Fruit fly (Drosophila melanogaster) whole organism, embryonic: ENCODE measurements around the gene CG12773.

ENCODE experiments used
- BEAF-32 ChIP-seq: fragments of 200-800 bp; sonication (Bioruptor generic); optimal IDR thresholded peaks from 3 replicates; lab custom pipeline; 2017; ENCODE audit warnings: missing biosample characterization, missing genetic modification characterization, mild to moderate bottlenecking, moderate library complexity, missing genetic modification reagents
- CG10654 ChIP-seq: fragments of 200-800 bp; sonication (Bioruptor generic); optimal IDR thresholded peaks from 2 replicates; lab custom pipeline; 2016; ENCODE audit warnings: missing biosample characterization, missing genetic modification characterization
- CG11723 ChIP-seq: fragments of 200-800 bp; sonication (Bioruptor generic); optimal IDR thresholded peaks from 2 replicates; lab custom pipeline; 2017; ENCODE audit warnings: missing biosample characterization, mild to moderate bottlenecking, missing genetic modification characterization
- CG12104 ChIP-seq: fragments of 200-800 bp; sonication (Bioruptor generic); optimal IDR thresholded peaks from 3 replicates; lab custom pipeline; 2016; ENCODE audit warnings: missing biosample characterization, missing genetic modification characterization
- CG12299 ChIP-seq: fragments of 200-800 bp; sonication (Bioruptor generic); optimal IDR thresholded peaks from 2 replicates; lab custom pipeline; 2018; ENCODE audit warnings: missing biosample characterization, mild to moderate bottlenecking, missing genetic modification characterization
- CG14050 ChIP-seq: fragments of 200-800 bp; sonication (Bioruptor generic); IDR thresholded peaks from 3 replicates; pipeline ENCODE4 v1.3.6; 2022; ENCODE audit warnings: missing biosample characterization, missing genetic modification characterization
- CG14860 ChIP-seq: fragments of 200-800 bp; sonication (Bioruptor generic); IDR thresholded peaks from 3 replicates; pipeline ENCODE4 v1.3.6; 2022; ENCODE audit warnings: missing biosample characterization, missing genetic modification characterization; ENCODE audit not compliant: partially characterized antibody
- CG15073 ChIP-seq: fragments of 200-800 bp; sonication (Bioruptor generic); optimal IDR thresholded peaks from 2 replicates; lab custom pipeline; 2016; ENCODE audit warnings: missing biosample characterization, missing genetic modification characterization
- CG2129 ChIP-seq: fragments of 200-800 bp; sonication (Bioruptor generic); IDR thresholded peaks from 2 replicates; pipeline ENCODE4 v1.3.6; 2022; ENCODE audit warnings: missing biosample characterization, missing genetic modification characterization; ENCODE audit not compliant: partially characterized antibody
- CG32532 ChIP-seq: fragments of 200-800 bp; sonication (Bioruptor generic); IDR thresholded peaks from 2 replicates; pipeline ENCODE4 v1.3.6; 2022; ENCODE audit warnings: missing biosample characterization, missing genetic modification characterization
- CG33213 ChIP-seq: fragments of 200-800 bp; sonication (Bioruptor generic); optimal IDR thresholded peaks from 3 replicates; lab custom pipeline; 2016; ENCODE audit warnings: missing biosample characterization, missing genetic modification characterization
- CG34224 ChIP-seq: fragments of 200-800 bp; sonication (Bioruptor generic); IDR thresholded peaks from 3 replicates; pipeline ENCODE4 v1.3.6; 2022; ENCODE audit warnings: missing biosample characterization, missing genetic modification characterization; ENCODE audit not compliant: partially characterized antibody
- CG4404 ChIP-seq: fragments of 200-800 bp; sonication (Bioruptor generic); IDR thresholded peaks from 2 replicates; pipeline ENCODE4 v1.3.6; 2022; ENCODE audit warnings: missing biosample characterization, missing genetic modification characterization
- CG4730 ChIP-seq: fragments of 200-800 bp; sonication (Bioruptor generic); IDR thresholded peaks from 2 replicates; pipeline ENCODE4 v1.3.6; 2022; ENCODE audit warnings: missing biosample characterization, missing genetic modification characterization
- CG6689 ChIP-seq: fragments of 200-800 bp; sonication (Bioruptor generic); IDR thresholded peaks from 2 replicates; pipeline ENCODE4 v1.3.6; 2022; ENCODE audit warnings: missing biosample characterization, missing genetic modification characterization
- CG8290 ChIP-seq, 3 experiments: fragments of 200-800 bp; sonication (Bioruptor generic); optimal IDR thresholded peaks; 2 replicates each; lab custom pipeline; 2016 to 2019; ENCODE audit warnings: missing biosample characterization in 3 of 3, missing genetic modification characterization in 3 of 3, mild to moderate bottlenecking in 2 of 3, moderate library complexity in 1 of 3
- CG8478 ChIP-seq: fragments of >200 bp; optimal IDR thresholded peaks from 2 replicates; lab custom pipeline; 2018
- CG8765 ChIP-seq: fragments of 200-800 bp; sonication (Bioruptor generic); IDR thresholded peaks from 2 replicates; pipeline ENCODE4 v1.3.6; 2022; ENCODE audit warnings: missing biosample characterization, missing genetic modification characterization
- CG9437 ChIP-seq: fragments of 200-800 bp; sonication (Bioruptor generic); optimal IDR thresholded peaks from 2 replicates; lab custom pipeline; 2018; ENCODE audit warnings: missing biosample characterization, mild to moderate bottlenecking, missing genetic modification characterization
- CG9817 ChIP-seq: fragments of 200-800 bp; sonication (Bioruptor generic); optimal IDR thresholded peaks from 2 replicates; lab custom pipeline; 2018; ENCODE audit warnings: missing biosample characterization, mild to moderate bottlenecking, missing genetic modification characterization, moderate library complexity
- Dad ChIP-seq: fragments of 200-800 bp; sonication (Bioruptor generic); optimal IDR thresholded peaks from 3 replicates; lab custom pipeline; 2016; ENCODE audit warnings: missing biosample characterization, missing genetic modification characterization
- Dip3 ChIP-seq: fragments of 200-800 bp; sonication (Bioruptor generic); optimal IDR thresholded peaks from 3 replicates; lab custom pipeline; 2016; ENCODE audit warnings: missing biosample characterization, missing genetic modification characterization
- Eip74EF ChIP-seq, 2 experiments: fragments of 200-800 bp in 1 of 2; fragments of >200 bp in 1 of 2; sonication (Bioruptor generic) in 1 of 2; optimal IDR thresholded peaks; 2 replicates each; lab custom pipeline; 2017 to 2019; ENCODE audit warnings: missing biosample characterization in 2 of 2, missing genetic modification characterization in 2 of 2, mild to moderate bottlenecking in 1 of 2, moderate library complexity in 1 of 2
- Fer1 ChIP-seq: fragments of 200-800 bp; sonication (Bioruptor generic); optimal IDR thresholded peaks from 2 replicates; lab custom pipeline; 2017; ENCODE audit warnings: missing biosample characterization, mild to moderate bottlenecking, missing genetic modification characterization
- H15 ChIP-seq: fragments of 200-800 bp; sonication (Bioruptor generic); IDR thresholded peaks from 3 replicates; pipeline ENCODE4 v1.3.6; 2022; ENCODE audit warnings: missing biosample characterization, missing genetic modification characterization
- H2.0 ChIP-seq: fragments of 200-800 bp; sonication (Bioruptor generic); IDR thresholded peaks from 2 replicates; pipeline ENCODE4 v1.3.6; 2022; ENCODE audit warnings: missing biosample characterization, missing genetic modification characterization
- Hey ChIP-seq: fragments of 200-800 bp; sonication (Bioruptor generic); optimal IDR thresholded peaks from 3 replicates; lab custom pipeline; 2018; ENCODE audit warnings: missing biosample characterization, mild to moderate bottlenecking, missing genetic modification characterization
- NC2α ChIP-seq: fragments of 200-800 bp; sonication (Bioruptor generic); optimal IDR thresholded peaks from 2 replicates; lab custom pipeline; 2016; ENCODE audit warnings: missing biosample characterization, missing genetic modification characterization
- NC2β ChIP-seq: fragments of 200-800 bp; sonication (Bioruptor generic); optimal IDR thresholded peaks from 2 replicates; lab custom pipeline; 2016; ENCODE audit warnings: missing biosample characterization, missing genetic modification characterization
- Nf-YA ChIP-seq: fragments of 200-800 bp; sonication (Bioruptor generic); IDR thresholded peaks from 2 replicates; pipeline ENCODE4 v1.3.6; 2022; ENCODE audit warnings: missing biosample characterization, missing genetic modification characterization
- Sin3A ChIP-seq: fragments of >200 bp; optimal IDR thresholded peaks from 2 replicates; lab custom pipeline; 2018
- ato ChIP-seq: fragments of 200-800 bp; sonication (Bioruptor generic); IDR thresholded peaks from 2 replicates; pipeline ENCODE4 v1.3.6; 2022; ENCODE audit warnings: missing biosample characterization, missing genetic modification characterization; ENCODE audit not compliant: partially characterized antibody
- crp ChIP-seq, 2 experiments: fragments of 200-800 bp; sonication (Bioruptor generic); optimal IDR thresholded peaks; 2 replicates in 1 of 2; 3 replicates in 1 of 2; lab custom pipeline; 2017; ENCODE audit warnings: missing biosample characterization in 2 of 2, missing genetic modification characterization in 2 of 2, mild to moderate bottlenecking in 1 of 2, moderate library complexity in 1 of 2
- esg ChIP-seq: fragments of 200-800 bp; sonication (Bioruptor generic); conservative IDR thresholded peaks from 2 replicates; pipeline ENCODE4 v1.3.6; 2022; ENCODE audit warnings: missing biosample characterization, missing genetic modification characterization
- ken ChIP-seq: fragments of 200-800 bp; sonication (Bioruptor generic); IDR thresholded peaks from 3 replicates; pipeline ENCODE4 v1.3.6; 2022; ENCODE audit warnings: missing biosample characterization, missing genetic modification characterization
- klu ChIP-seq: fragments of 200-800 bp; sonication (Bioruptor generic); IDR thresholded peaks from 2 replicates; pipeline ENCODE4 v1.3.6; 2022; ENCODE audit warnings: missing biosample characterization, missing genetic modification characterization
- mirr ChIP-seq: fragments of 200-800 bp; sonication (Bioruptor generic); optimal IDR thresholded peaks from 3 replicates; lab custom pipeline; 2018; ENCODE audit warnings: missing biosample characterization, mild to moderate bottlenecking, missing genetic modification characterization
- oc ChIP-seq: fragments of 200-800 bp; sonication (Bioruptor generic); optimal IDR thresholded peaks from 2 replicates; lab custom pipeline; 2018; ENCODE audit warnings: missing biosample characterization, mild to moderate bottlenecking, missing genetic modification characterization, moderate library complexity
- org-1 ChIP-seq: fragments of 200-800 bp; sonication (Bioruptor generic); optimal IDR thresholded peaks from 2 replicates; lab custom pipeline; 2017; ENCODE audit warnings: missing biosample characterization, missing genetic modification characterization
- pan ChIP-seq, 4 experiments: fragments of >200 bp in 3 of 4; fragments of 200-800 bp in 1 of 4; sonication (Bioruptor generic) in 1 of 4; optimal IDR thresholded peaks in 3 of 4; IDR thresholded peaks in 1 of 4; 2 replicates each; pipeline versions ENCODE4 v1.3.6 to Lab custom; 2017 to 2022; ENCODE audit warnings: missing biosample characterization in 2 of 4, missing genetic modification characterization in 2 of 4, mixed read lengths in 1 of 4
- phol ChIP-seq: fragments of 200-800 bp; sonication (Bioruptor generic); optimal IDR thresholded peaks from 3 replicates; lab custom pipeline; 2018; ENCODE audit warnings: missing biosample characterization, mild to moderate bottlenecking, missing genetic modification characterization, moderate library complexity
- seq ChIP-seq: fragments of 200-800 bp; sonication (Bioruptor generic); IDR thresholded peaks from 2 replicates; pipeline ENCODE4 v1.3.6; 2022; ENCODE audit warnings: missing biosample characterization, missing genetic modification characterization
- slp2 ChIP-seq: fragments of 200-800 bp; sonication (Bioruptor generic); optimal IDR thresholded peaks from 2 replicates; lab custom pipeline; 2016; ENCODE audit warnings: missing biosample characterization, missing genetic modification characterization
- tin ChIP-seq: fragments of 200-800 bp; sonication (Bioruptor generic); optimal IDR thresholded peaks from 3 replicates; lab custom pipeline; 2016; ENCODE audit warnings: missing biosample characterization, missing genetic modification characterization
- unpg ChIP-seq: fragments of 200-800 bp; sonication (Bioruptor generic); optimal IDR thresholded peaks from 3 replicates; lab custom pipeline; 2018; ENCODE audit warnings: missing biosample characterization, mild to moderate bottlenecking, missing genetic modification characterization, moderate library complexity
- wdn ChIP-seq: fragments of 200-800 bp; sonication (Bioruptor generic); IDR thresholded peaks from 2 replicates; pipeline ENCODE4 v1.3.6; 2022; ENCODE audit warnings: missing biosample characterization, missing genetic modification characterization
- wor ChIP-seq: fragments of 200-800 bp; sonication (Bioruptor generic); IDR thresholded peaks from 2 replicates; pipeline ENCODE4 v1.3.6; 2022; ENCODE audit warnings: missing biosample characterization, missing genetic modification characterization
- zf30C ChIP-seq: fragments of 200-800 bp; sonication (Bioruptor generic); optimal IDR thresholded peaks from 3 replicates; lab custom pipeline; 2018; ENCODE audit warnings: missing biosample characterization, mild to moderate bottlenecking, missing genetic modification characterization

Gene CG12773

dm6 chrX:1370104-1370802, 16.5 kb upstream of the CG12773 start, which contains the start of gene ssx (continued):
- TF ChIP-seq CG34224 (GFP tag; lab: Robert Waterston, UW) (peak; percentile 86), wor (GFP tag; lab: Robert Waterston, UW) (no peak), CG15073 (GFP tag; lab: Kevin White, UChicago) (no peak), Eip74EF (GFP tag; optimal IDR thresholded peaks at IDR 0.05; lab: Kevin White, UChicago) (no peak), tin (GFP tag; lab: Kevin White, UChicago) (peak; percentile 45), NC2α (no peak), CG12104 (GFP tag; lab: Kevin White, UChicago) (no peak), Dip3 (GFP tag; lab: Kevin White, UChicago) (peak; percentile 49), phol (tag; lab: Kevin White, UChicago) (no peak), wdn (GFP tag; lab: Robert Waterston, UW) (peak; percentile 44; the same call in 1 of the 2 replicates), Hey (tag; lab: Kevin White, UChicago) (no peak), Sin3A (peak; percentile 82), Fer1 (GFP tag; lab: Kevin White, UChicago) (no peak), mirr (no peak), ken (GFP tag; lab: Robert Waterston, UW) (peak; percentile 11; the same call in 1 of the 3 replicates), BEAF-32 (GFP tag; lab: Kevin White, UChicago) (peak; percentile 76), CG11723 (GFP tag; lab: Kevin White, UChicago) (peak; percentile 1), CG9817 (tag; lab: Kevin White, UChicago) (peak; percentile 20), oc (tag; lab: Kevin White, UChicago) (no peak), klu (GFP tag; lab: Robert Waterston, UW) (no peak), CG2129 (GFP tag; lab: Robert Waterston, UW) (peak; percentile 43; the same call in 1 of the 2 replicates), zf30C (GFP tag; lab: Kevin White, UChicago) (peak; percentile 94), Dad (GFP tag; lab: Kevin White, UChicago) (no peak), H2.0 (0 out of 2 replicates have a peak, but pooled peaks have one; percentile 4), seq (peak; percentile 47; the same call in 1 of the 2 replicates), pan (optimal IDR thresholded peaks at IDR 0.05; lab: Kevin White, UChicago) (no peak), pan (GFP tag; optimal IDR thresholded peaks at IDR 0.05 in 1 of 2, IDR thresholded peaks at IDR 0.05 in 1 of 2) (peak in 1 of 2 experiments; percentile 60), CG14050 (no peak), CG12299 (tag; lab: Kevin White, UChicago) (no peak), CG10654 (GFP tag; lab: Kevin White, UChicago) (peak; percentile 4), slp2 (peak; percentile 29), org-1 (GFP tag; lab: Kevin White, UChicago) (no peak), CG6689 (GFP tag; lab: Robert Waterston, UW) (peak; percentile 49; the same call in 1 of the 2 replicates), CG32532 (GFP tag; lab: Robert Waterston, UW) (peak; percentile 56; the same call in 1 of the 2 replicates), H15 (GFP tag; lab: Robert Waterston, UW) (no peak), unpg (GFP tag; lab: Kevin White, UChicago) (peak; percentile 56), ato (GFP tag; lab: Robert Waterston, UW) (peak; percentile 82), esg (no peak), crp (GFP tag; optimal IDR thresholded peaks at IDR 0.05; lab: Kevin White, UChicago) (peak in 1 of 2 experiments; percentile 22), CG8478 (lab: Kevin White, UChicago) (peak; percentile 63), CG4730 (GFP tag; lab: Robert Waterston, UW) (no peak), CG8765 (no peak), NC2β (GFP tag; lab: Kevin White, UChicago) (peak; percentile 6), CG9437 (GFP tag; lab: Kevin White, UChicago) (peak; percentile 1), CG14860 (peak; percentile 92), CG4404 (GFP tag; lab: Robert Waterston, UW) (0 out of 2 replicates have a peak, but pooled peaks have one; percentile 13), Nf-YA (GFP tag; lab: Robert Waterston, UW) (no peak), CG33213 (GFP tag; lab: Kevin White, UChicago) (peak; percentile 40), CG8290 (GFP tag; optimal IDR thresholded peaks at IDR 0.05; lab: Kevin White, UChicago) (peak; percentile 36), CG8290 (tag; optimal IDR thresholded peaks at IDR 0.05; lab: Kevin White, UChicago) (peak in 1 of 2 experiments; percentile 62)
